Fruit fly (Drosophila melanogaster) whole organism, embryonic: ENCODE measurements around the gene cl.

ENCODE experiments used
- Antp ChIP-seq: fragments of 200-800 bp; sonication (Bioruptor generic); optimal IDR thresholded peaks from 3 replicates; lab custom pipeline; 2016; ENCODE audit warnings: missing biosample characterization, missing genetic modification characterization
- CG10147 ChIP-seq: fragments of 200-800 bp; sonication (Bioruptor generic); optimal IDR thresholded peaks from 2 replicates; lab custom pipeline; 2019; ENCODE audit warnings: missing biosample characterization, mild to moderate bottlenecking, missing genetic modification characterization, moderate library complexity
- CG11085 ChIP-seq: fragments of 200-800 bp; sonication (Bioruptor generic); IDR thresholded peaks from 2 replicates; pipeline ENCODE4 v1.3.6; 2022; ENCODE audit warnings: missing biosample characterization, missing genetic modification characterization
- CG12219 ChIP-seq: fragments of 200-800 bp; sonication (Bioruptor generic); optimal IDR thresholded peaks from 3 replicates; lab custom pipeline; 2018; ENCODE audit warnings: missing biosample characterization, mild to moderate bottlenecking, missing genetic modification characterization
- CG12236 ChIP-seq: fragments of 200-800 bp; sonication (Bioruptor generic); optimal IDR thresholded peaks from 2 replicates; lab custom pipeline; 2016; ENCODE audit warnings: missing biosample characterization, missing genetic modification characterization
- CG15073 ChIP-seq: fragments of 200-800 bp; sonication (Bioruptor generic); optimal IDR thresholded peaks from 2 replicates; lab custom pipeline; 2016; ENCODE audit warnings: missing biosample characterization, missing genetic modification characterization
- CG1529 ChIP-seq: fragments of 200-800 bp; sonication (Bioruptor generic); optimal IDR thresholded peaks from 3 replicates; lab custom pipeline; 2018; ENCODE audit warnings: missing biosample characterization, missing genetic modification characterization
- CG17361 ChIP-seq: fragments of 200-800 bp; sonication (Bioruptor generic); IDR thresholded peaks from 3 replicates; pipeline ENCODE4 v1.3.6; 2022; ENCODE audit warnings: missing biosample characterization, missing genetic modification characterization
- CG18011 ChIP-seq: fragments of 200-800 bp; sonication (Bioruptor generic); optimal IDR thresholded peaks from 2 replicates; lab custom pipeline; 2017; ENCODE audit warnings: missing biosample characterization, missing genetic modification characterization, mild to moderate bottlenecking, moderate library complexity, missing genotype
- CG18599 ChIP-seq: fragments of 200-800 bp; sonication (Bioruptor generic); optimal IDR thresholded peaks from 3 replicates; lab custom pipeline; 2017; ENCODE audit warnings: missing biosample characterization, missing genetic modification characterization, mild to moderate bottlenecking, moderate library complexity, missing genetic modification reagents
- CG2199 ChIP-seq: fragments of 200-800 bp; sonication (Bioruptor generic); IDR thresholded peaks from 3 replicates; pipeline ENCODE4 v1.3.6; 2022; ENCODE audit warnings: missing biosample characterization, missing genetic modification characterization
- CG3065 ChIP-seq: fragments of 200-800 bp; sonication (Bioruptor generic); optimal IDR thresholded peaks from 2 replicates; lab custom pipeline; 2016; ENCODE audit warnings: missing biosample characterization, missing genetic modification characterization
- CG3163 ChIP-seq: fragments of 200-800 bp; sonication (Bioruptor generic); optimal IDR thresholded peaks from 3 replicates; lab custom pipeline; 2016; ENCODE audit warnings: missing biosample characterization, missing genetic modification characterization
- CG32767 ChIP-seq: fragments of 200-800 bp; sonication (Bioruptor generic); IDR thresholded peaks from 2 replicates; pipeline ENCODE4 v1.3.6; 2022; ENCODE audit warnings: missing biosample characterization, missing genetic modification characterization
- CG33213 ChIP-seq: fragments of 200-800 bp; sonication (Bioruptor generic); optimal IDR thresholded peaks from 3 replicates; lab custom pipeline; 2016; ENCODE audit warnings: missing biosample characterization, missing genetic modification characterization
- CG34376 ChIP-seq: fragments of 200-800 bp; sonication (Bioruptor generic); optimal IDR thresholded peaks from 2 replicates; lab custom pipeline; 2018; ENCODE audit warnings: missing biosample characterization, mild to moderate bottlenecking, missing genetic modification characterization
- CG3726 ChIP-seq: fragments of 200-800 bp; sonication (Bioruptor generic); IDR thresholded peaks from 3 replicates; pipeline ENCODE4, ENCODE4 v1.3.6; 2022; ENCODE audit warnings: missing biosample characterization, missing genetic modification characterization
- CG7271 ChIP-seq: fragments of 200-800 bp; sonication (Bioruptor generic); optimal IDR thresholded peaks from 2 replicates; lab custom pipeline; 2018; ENCODE audit warnings: missing biosample characterization, mild to moderate bottlenecking, missing genetic modification characterization, moderate library complexity
- CTCF ChIP-seq: fragments of 200-800 bp; sonication (Bioruptor generic); optimal IDR thresholded peaks from 2 replicates; lab custom pipeline; 2017; ENCODE audit warnings: missing biosample characterization, mild to moderate bottlenecking, missing genetic modification characterization, moderate library complexity
- D19B ChIP-seq: fragments of 200-800 bp; sonication (Bioruptor generic); optimal IDR thresholded peaks from 2 replicates; lab custom pipeline; 2017; ENCODE audit warnings: missing biosample characterization, mild to moderate bottlenecking, missing genetic modification characterization
- Dip2 ChIP-seq: fragments of 200-800 bp; sonication (Bioruptor generic); IDR thresholded peaks from 2 replicates; pipeline ENCODE4 v1.3.6; 2022; ENCODE audit warnings: missing biosample characterization, missing genetic modification characterization
- Doc2 ChIP-seq: fragments of 200-800 bp; sonication (Bioruptor generic); IDR thresholded peaks from 2 replicates; pipeline ENCODE4 v1.3.6; 2022; ENCODE audit warnings: missing biosample characterization, missing genetic modification characterization
- Dp ChIP-seq: fragments of 200-800 bp; sonication (Bioruptor generic); optimal IDR thresholded peaks from 2 replicates; lab custom pipeline; 2018; ENCODE audit warnings: missing biosample characterization, mild to moderate bottlenecking, missing genetic modification characterization, moderate library complexity
- ERR ChIP-seq: fragments of 200-800 bp; sonication (Bioruptor generic); optimal IDR thresholded peaks from 2 replicates; lab custom pipeline; 2016; ENCODE audit warnings: missing biosample characterization, missing genetic modification characterization
- Fer1 ChIP-seq: fragments of 200-800 bp; sonication (Bioruptor generic); optimal IDR thresholded peaks from 2 replicates; lab custom pipeline; 2017; ENCODE audit warnings: missing biosample characterization, mild to moderate bottlenecking, missing genetic modification characterization
- HLH54F ChIP-seq: fragments of 200-800 bp; sonication (Bioruptor generic); optimal IDR thresholded peaks from 3 replicates; lab custom pipeline; 2016; ENCODE audit warnings: missing biosample characterization, missing genetic modification characterization
- Hmr ChIP-seq: fragments of 200-800 bp; sonication (Bioruptor generic); optimal IDR thresholded peaks from 3 replicates; lab custom pipeline; 2017; ENCODE audit warnings: mild to moderate bottlenecking, missing biosample characterization, missing genetic modification reagents, missing genetic modification characterization
- Lpt ChIP-seq: fragments of >200 bp; optimal IDR thresholded peaks from 2 replicates; lab custom pipeline; 2018; ENCODE audit warnings: missing biosample characterization, missing genetic modification characterization
- NC2β ChIP-seq: fragments of 200-800 bp; sonication (Bioruptor generic); optimal IDR thresholded peaks from 2 replicates; lab custom pipeline; 2016; ENCODE audit warnings: missing biosample characterization, missing genetic modification characterization
- NK7.1 ChIP-seq: fragments of 200-800 bp; sonication (Bioruptor generic); optimal IDR thresholded peaks from 3 replicates; lab custom pipeline; 2016; ENCODE audit warnings: missing biosample characterization, missing genetic modification characterization
- Nf-YA ChIP-seq: fragments of 200-800 bp; sonication (Bioruptor generic); IDR thresholded peaks from 2 replicates; pipeline ENCODE4 v1.3.6; 2022; ENCODE audit warnings: missing biosample characterization, missing genetic modification characterization
- ara ChIP-seq: fragments of 200-800 bp; sonication (Bioruptor generic); IDR thresholded peaks from 2 replicates; pipeline ENCODE4 v1.3.6; 2022; ENCODE audit warnings: missing biosample characterization, missing genetic modification characterization
- bigmax ChIP-seq: fragments of 200-800 bp; sonication (Bioruptor generic); optimal IDR thresholded peaks from 2 replicates; lab custom pipeline; 2018; ENCODE audit warnings: missing biosample characterization, mild to moderate bottlenecking, missing genetic modification characterization
- cad ChIP-seq: fragments of >200 bp; optimal IDR thresholded peaks from 2 replicates; lab custom pipeline; 2017; ENCODE audit warnings: missing biosample characterization, missing genetic modification characterization
- crp ChIP-seq, 2 experiments: fragments of 200-800 bp; sonication (Bioruptor generic); optimal IDR thresholded peaks; 2 replicates in 1 of 2; 3 replicates in 1 of 2; lab custom pipeline; 2017; ENCODE audit warnings: missing biosample characterization in 2 of 2, missing genetic modification characterization in 2 of 2, mild to moderate bottlenecking in 1 of 2, moderate library complexity in 1 of 2
- dati ChIP-seq: fragments of 200-800 bp; sonication (Bioruptor generic); IDR thresholded peaks from 2 replicates; pipeline ENCODE4 v1.3.6; 2022; ENCODE audit warnings: missing biosample characterization, missing genetic modification characterization
- dimm ChIP-seq: fragments of 200-800 bp; sonication (Bioruptor generic); IDR thresholded peaks from 2 replicates; pipeline ENCODE4 v1.3.6; 2022; ENCODE audit warnings: missing biosample characterization, missing genetic modification characterization
- fd96Cb ChIP-seq: fragments of 200-800 bp; sonication (Bioruptor generic); optimal IDR thresholded peaks from 2 replicates; lab custom pipeline; 2018; ENCODE audit warnings: missing biosample characterization, mild to moderate bottlenecking, missing genetic modification characterization, moderate library complexity
- ftz-f1 ChIP-seq: fragments of 200-800 bp; sonication (Bioruptor generic); optimal IDR thresholded peaks from 2 replicates; lab custom pipeline; 2016; ENCODE audit warnings: missing biosample characterization, missing genetic modification characterization
- h ChIP-seq: fragments of >200 bp; optimal IDR thresholded peaks from 2 replicates; lab custom pipeline; 2017
- hbn ChIP-seq: fragments of 200-800 bp; sonication (Bioruptor generic); IDR thresholded peaks from 2 replicates; pipeline ENCODE4 v1.3.6; 2022; ENCODE audit warnings: missing biosample characterization, missing genetic modification characterization; ENCODE audit not compliant: partially characterized antibody
- lola ChIP-seq, 3 experiments: fragments of >200 bp in 2 of 3; fragments of 200-800 bp in 1 of 3; sonication (Bioruptor generic) in 1 of 3; optimal IDR thresholded peaks; 2 replicates each; lab custom pipeline; 2017 to 2019; ENCODE audit warnings: missing biosample characterization in 3 of 3, missing genetic modification characterization in 3 of 3, mild to moderate bottlenecking in 1 of 3, moderate library complexity in 1 of 3
- mirr ChIP-seq: fragments of 200-800 bp; sonication (Bioruptor generic); optimal IDR thresholded peaks from 3 replicates; lab custom pipeline; 2018; ENCODE audit warnings: missing biosample characterization, mild to moderate bottlenecking, missing genetic modification characterization
- nerfin-1 ChIP-seq: fragments of 200-800 bp; sonication (Bioruptor generic); optimal IDR thresholded peaks from 3 replicates; lab custom pipeline; 2019; ENCODE audit warnings: missing biosample characterization, mild to moderate bottlenecking, missing genetic modification characterization, moderate library complexity
- org-1 ChIP-seq: fragments of 200-800 bp; sonication (Bioruptor generic); optimal IDR thresholded peaks from 2 replicates; lab custom pipeline; 2017; ENCODE audit warnings: missing biosample characterization, missing genetic modification characterization
- peb ChIP-seq: fragments of 200-800 bp; sonication (Bioruptor generic); IDR thresholded peaks from 2 replicates; pipeline ENCODE4 v1.3.6; 2022; ENCODE audit warnings: missing biosample characterization, missing genetic modification characterization
- repo ChIP-seq: fragments of 200-800 bp; sonication (Bioruptor generic); optimal IDR thresholded peaks from 2 replicates; lab custom pipeline; 2016; ENCODE audit warnings: missing biosample characterization, missing genetic modification characterization
- ro ChIP-seq: fragments of 200-800 bp; sonication (Bioruptor generic); IDR thresholded peaks from 2 replicates; pipeline ENCODE4 v1.3.6; 2022; ENCODE audit warnings: missing biosample characterization, missing genetic modification characterization
- sna ChIP-seq: fragments of 200-800 bp; sonication (Bioruptor generic); IDR thresholded peaks from 2 replicates; pipeline ENCODE4 v1.3.6; 2022; ENCODE audit warnings: missing biosample characterization, missing genetic modification characterization; ENCODE audit not compliant: partially characterized antibody
- tio ChIP-seq: fragments of 200-800 bp; sonication (Bioruptor generic); optimal IDR thresholded peaks from 2 replicates; lab custom pipeline; 2017; ENCODE audit warnings: missing biosample characterization, missing genetic modification characterization, inconsistent platforms
- unc-4 ChIP-seq: fragments of 200-800 bp; sonication (Bioruptor generic); IDR thresholded peaks from 2 replicates; pipeline ENCODE4 v1.3.6; 2022; ENCODE audit warnings: missing biosample characterization, missing genetic modification characterization; ENCODE audit not compliant: partially characterized antibody
- wek ChIP-seq: fragments of 200-800 bp; sonication (Bioruptor generic); optimal IDR thresholded peaks from 3 replicates; lab custom pipeline; 2018; ENCODE audit warnings: missing biosample characterization, mild to moderate bottlenecking, missing genetic modification characterization, moderate library complexity

Gene cl

DNA sequence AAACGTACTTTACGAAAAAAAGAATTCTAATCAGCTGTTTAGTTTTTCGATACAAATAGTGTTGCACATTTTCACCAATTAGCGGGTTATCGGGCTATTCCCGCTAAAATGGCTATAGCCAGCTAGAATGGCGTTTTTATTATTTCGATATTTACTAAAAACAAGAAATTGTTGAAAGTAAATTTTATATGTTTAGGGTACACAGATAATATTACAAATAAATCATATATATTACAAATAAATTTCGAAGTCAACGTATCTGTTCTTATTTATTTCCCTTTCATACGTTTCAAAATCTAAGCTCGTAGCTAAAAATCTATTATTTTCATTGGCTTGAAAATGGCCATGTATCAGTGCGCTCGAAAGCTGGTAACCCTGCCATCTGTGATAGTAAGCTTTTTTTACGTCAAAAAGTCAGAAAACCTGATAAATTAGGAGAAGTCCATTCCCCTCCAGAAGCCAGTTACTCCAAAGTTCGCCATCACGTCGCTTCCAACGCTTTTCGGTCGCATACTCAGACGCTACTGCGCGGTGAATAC lies at the start of gene cl, which contains the start of gene CG7382 (continued):
- TF ChIP-seq CG3065 (no peak), Dp (peak; percentile 4), CG12219 (GFP tag; lab: Kevin White, UChicago) (no peak), CG10147 (GFP tag; lab: Kevin White, UChicago) (peak; percentile 26), Antp (peak; percentile 9), tio (no peak), CG12236 (no peak), Fer1 (no peak), Hmr (GFP tag; lab: Kevin White, UChicago) (no peak), CG3726 (GFP tag; lab: Robert Waterston, UW) (no peak), CG18599 (GFP tag; lab: Kevin White, UChicago) (peak; percentile 36), crp (GFP tag; optimal IDR thresholded peaks at IDR 0.05; lab: Kevin White, UChicago) (peak; percentile 60 to 94), fd96Cb (peak; percentile 11), wek (GFP tag; lab: Kevin White, UChicago) (no peak), dimm (no peak), ftz-f1 (no peak), CG15073 (no peak), CG11085 (GFP tag; lab: Robert Waterston, UW) (no peak), hbn (no peak), NC2β (no peak), CG3163 (no peak), h (lab: Kevin White, UChicago) (no peak), unc-4 (GFP tag; lab: Robert Waterston, UW) (no peak), D19B (GFP tag; lab: Kevin White, UChicago) (no peak), repo (GFP tag; lab: Kevin White, UChicago) (no peak), CG1529 (GFP tag; lab: Kevin White, UChicago) (no peak), CG17361 (peak; percentile 68), nerfin-1 (peak; percentile 46), CTCF (GFP tag; lab: Kevin White, UChicago) (no peak), CG7271 (tag; lab: Kevin White, UChicago) (no peak), Doc2 (GFP tag; lab: Robert Waterston, UW) (no peak), CG2199 (GFP tag; lab: Robert Waterston, UW) (no peak), CG33213 (no peak), mirr (GFP tag; lab: Kevin White, UChicago) (no peak), cad (no peak), ro (no peak), lola (GFP tag; optimal IDR thresholded peaks at IDR 0.05; lab: Kevin White, UChicago) (peak in 1 of 3 experiments; percentile 54), bigmax (GFP tag; lab: Kevin White, UChicago) (no peak), NK7.1 (GFP tag; lab: Kevin White, UChicago) (no peak), CG34376 (GFP tag; lab: Kevin White, UChicago) (peak; percentile 33), ERR (GFP tag; lab: Kevin White, UChicago) (no peak), sna (GFP tag; lab: Robert Waterston, UW) (no peak), HLH54F (GFP tag; lab: Kevin White, UChicago) (peak; percentile 31), CG18011 (GFP tag; lab: Kevin White, UChicago) (no peak), Nf-YA (GFP tag; lab: Robert Waterston, UW) (no peak), dati (no peak), CG32767 (GFP tag; lab: Robert Waterston, UW) (no peak), peb (GFP tag; lab: Robert Waterston, UW) (no peak), Dip2 (GFP tag; lab: Robert Waterston, UW) (no peak), Lpt (GFP tag; lab: Kevin White, UChicago) (no peak), org-1 (GFP tag; lab: Kevin White, UChicago) (no peak), ara (GFP tag; lab: Robert Waterston, UW) (no peak)
